Fruit fly (Drosophila melanogaster) Kc167 (cell line): ENCODE measurements around the gene Or1a.

Experiments
- Myc ChIP-seq: fragments of >200 bp; optimal IDR thresholded peaks from 2 replicates; lab custom pipeline; 2017; ENCODE audit warnings: missing external identifiers
- Sin3A ChIP-seq: fragments of >200 bp; optimal IDR thresholded peaks from 2 replicates; lab custom pipeline; 2018; ENCODE audit warnings: missing external identifiers
- h ChIP-seq: fragments of >200 bp; optimal IDR thresholded peaks from 3 replicates; lab custom pipeline; 2018; ENCODE audit warnings: missing external identifiers
- insv ChIP-seq: fragments of >200 bp; optimal IDR thresholded peaks from 3 replicates; lab custom pipeline; 2018; ENCODE audit warnings: missing external identifiers
- psq ChIP-seq: fragments of >200 bp; optimal IDR thresholded peaks from 2 replicates; lab custom pipeline; 2017; ENCODE audit warnings: missing external identifiers
- ttk ChIP-seq: sonication (Bioruptor generic); optimal IDR thresholded peaks from 2 replicates; lab custom pipeline; 2017; ENCODE audit warnings: missing external identifiers

Gene Or1a

DNA sequence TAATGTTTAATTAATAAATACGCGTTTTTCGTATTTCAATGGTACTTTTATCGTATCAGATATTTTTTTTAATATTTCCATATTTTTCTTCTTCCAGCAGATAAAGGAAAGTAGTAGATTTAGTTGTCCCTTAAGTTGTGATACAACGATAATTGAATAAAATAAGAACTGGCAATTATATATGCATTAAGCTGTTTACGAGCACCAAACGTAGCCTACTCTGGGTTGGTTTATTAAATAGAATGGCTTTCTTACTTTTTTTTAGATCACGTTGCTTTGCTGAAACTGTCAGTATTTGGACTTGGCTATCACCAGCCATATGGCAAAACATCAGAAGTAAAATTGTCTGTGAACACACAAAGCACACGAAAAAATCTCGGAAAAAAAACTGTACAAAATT is 7.5 kb upstream of the Or1a start, which contains the start of gene CG12470:
CG12470 (plus strand) TSS at position 301 of the 400 bp plus-strand sequence.
- TF ChIP-seq insv (lab: Kevin White, UChicago) = no peak
- TF ChIP-seq Myc (lab: Kevin White, UChicago) = no peak
- no peak for TF ChIP-seq psq
- no peak for TF ChIP-seq ttk (lab: Kevin White, UChicago)

dm6 chrX:311328-311727 is 3.6 kb upstream of the Or1a start:
- TF ChIP-seq insv (lab: Kevin White, UChicago) = no peak
- no peak for TF ChIP-seq Sin3A (lab: Kevin White, UChicago)
- no peak for TF ChIP-seq ttk (lab: Kevin White, UChicago)
- TF ChIP-seq h (lab: Kevin White, UChicago) = no peak
- no peak for TF ChIP-seq psq
- TF ChIP-seq Myc (lab: Kevin White, UChicago) = no peak

dm6 chrX:333942-334341 is 19.0 kb downstream of the Or1a start:
- TF ChIP-seq Myc (lab: Kevin White, UChicago) (no peak), psq (no peak), Sin3A (lab: Kevin White, UChicago) (no peak), insv (lab: Kevin White, UChicago) (no peak), ttk (lab: Kevin White, UChicago) (no peak), h (lab: Kevin White, UChicago) (no peak)

- TF ChIP-seq insv (lab: Kevin White, UChicago) (no peak), ttk (lab: Kevin White, UChicago) (no peak), h (lab: Kevin White, UChicago) (no peak), Sin3A (lab: Kevin White, UChicago) (no peak), Myc (lab: Kevin White, UChicago) (no peak), psq (no peak)
These were observed 19.8 kb downstream of the Or1a start for dm6 chrX:334624-335292.

DNA sequence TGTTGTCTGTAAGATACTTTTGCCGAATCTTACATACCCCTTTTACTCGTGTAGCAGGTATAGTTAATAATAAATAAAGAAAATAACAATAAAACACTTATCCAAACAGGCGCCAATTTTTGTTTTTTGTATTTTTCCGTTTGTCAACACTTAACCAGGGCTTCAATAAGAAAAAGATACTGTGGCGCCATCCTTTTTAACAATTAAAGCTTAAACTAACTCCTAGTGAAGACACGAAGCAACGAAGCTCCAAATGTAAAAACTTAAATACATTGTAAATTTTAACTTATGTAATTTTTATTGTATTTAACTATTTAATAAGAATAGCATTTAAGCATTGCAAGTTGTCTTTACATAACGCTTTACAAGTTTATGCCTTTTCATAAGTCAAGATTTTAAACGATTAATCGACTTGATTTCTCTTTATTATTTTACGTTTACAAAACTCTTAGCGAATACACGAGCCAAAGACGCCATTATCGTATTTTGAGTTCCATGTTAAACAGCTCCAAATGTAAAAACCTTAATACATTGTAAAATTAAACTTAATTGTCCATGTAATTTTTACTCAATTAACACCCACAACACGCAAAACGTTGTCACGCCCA is 21.8 kb downstream of the Or1a start:
- no peak for TF ChIP-seq ttk (lab: Kevin White, UChicago)
- no peak for TF ChIP-seq insv (lab: Kevin White, UChicago)
- TF ChIP-seq Myc (lab: Kevin White, UChicago) = no peak
- TF ChIP-seq h (lab: Kevin White, UChicago) = no peak
- no peak for TF ChIP-seq psq
- no peak for TF ChIP-seq Sin3A (lab: Kevin White, UChicago)

- TF ChIP-seq Myc (lab: Kevin White, UChicago) (no peak), insv (lab: Kevin White, UChicago) (no peak)
These were observed 23.2 kb downstream of the Or1a start for dm6 chrX:338123-338527.

dm6 chrX:339866-340571 is 25.1 kb downstream of the Or1a start:
- no peak for TF ChIP-seq psq
- no peak for TF ChIP-seq ttk (lab: Kevin White, UChicago)
- TF ChIP-seq h (lab: Kevin White, UChicago) = no peak

DNA sequence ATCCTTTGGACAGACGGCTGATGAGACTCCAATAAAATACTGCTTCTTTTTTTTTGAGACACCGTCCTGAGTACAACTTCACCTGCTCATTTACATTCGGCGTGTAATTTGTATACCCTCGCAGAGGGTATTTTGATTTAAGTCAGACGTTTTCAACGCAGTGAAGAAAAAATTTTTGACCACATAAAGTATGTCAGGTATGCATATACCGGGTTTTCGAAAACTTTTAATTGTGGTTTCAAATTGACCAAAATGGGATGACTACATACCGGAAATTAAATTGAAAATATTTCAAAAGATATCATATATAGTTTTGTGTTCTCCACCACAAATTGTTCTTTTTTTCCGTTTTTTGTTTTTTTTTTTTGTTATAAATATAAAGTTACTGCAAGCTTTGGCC is 25.9 kb downstream of the Or1a start:
- TF ChIP-seq Sin3A (lab: Kevin White, UChicago) (no peak), ttk (lab: Kevin White, UChicago) (no peak), Myc (lab: Kevin White, UChicago) (no peak), h (lab: Kevin White, UChicago) (no peak), insv (lab: Kevin White, UChicago) (no peak), psq (no peak)

DNA sequence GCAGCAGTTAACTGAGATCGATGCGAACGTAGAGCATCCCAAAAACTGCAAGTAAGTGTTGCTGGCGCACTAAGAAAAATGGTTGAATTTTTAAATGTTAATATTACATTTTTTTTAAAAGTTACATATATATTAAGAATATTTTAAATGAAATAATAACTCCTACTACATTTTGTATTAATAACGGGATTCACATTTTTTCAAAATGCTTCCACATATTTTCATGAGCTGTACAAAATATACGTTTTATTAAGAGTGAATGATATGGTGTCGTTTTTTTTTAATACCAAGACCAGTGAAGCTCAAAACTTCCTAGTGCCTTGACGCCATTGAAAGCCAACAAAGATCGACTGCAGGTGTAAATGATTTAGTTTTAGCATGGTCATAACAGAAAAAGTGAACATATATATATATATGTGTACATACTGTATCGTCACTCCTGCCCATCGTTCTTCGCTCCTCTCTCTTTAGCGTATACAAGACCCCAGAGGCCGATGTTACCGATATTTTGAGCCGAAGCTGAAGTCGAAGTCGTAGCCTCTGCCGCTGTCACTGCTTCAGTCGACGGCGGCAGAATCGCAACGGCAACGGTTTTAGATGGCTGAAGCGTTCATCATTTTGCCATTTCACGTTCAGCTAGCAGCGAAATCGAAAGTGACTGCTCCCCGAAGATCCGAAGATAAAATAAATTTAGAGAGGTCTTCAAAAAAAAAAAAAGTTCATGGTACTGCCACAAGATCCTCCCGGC is 27.7 kb downstream of the Or1a start:
- no peak for TF ChIP-seq Myc (lab: Kevin White, UChicago)
- no peak for TF ChIP-seq h (lab: Kevin White, UChicago)
- no peak for TF ChIP-seq ttk (lab: Kevin White, UChicago)
- TF ChIP-seq psq = no peak
- TF ChIP-seq Sin3A (lab: Kevin White, UChicago) = no peak
- no peak for TF ChIP-seq insv (lab: Kevin White, UChicago)

dm6 chrX:345246-345645 is 30.3 kb downstream of the Or1a start:
- TF ChIP-seq Myc (lab: Kevin White, UChicago) = no peak
- TF ChIP-seq ttk (lab: Kevin White, UChicago) = no peak
- TF ChIP-seq Sin3A (lab: Kevin White, UChicago) = no peak
- TF ChIP-seq insv (lab: Kevin White, UChicago) = no peak
- TF ChIP-seq psq = no peak
- no peak for TF ChIP-seq h (lab: Kevin White, UChicago)

dm6 chrX:350266-350665 is 35.3 kb downstream of the Or1a start, which contains the start of gene CG43181:
Gene CG43181, plus strand, starts transcription at chrX:350566.
- TF ChIP-seq insv (lab: Kevin White, UChicago) (no peak), psq (no peak), ttk (lab: Kevin White, UChicago) (no peak), Myc (lab: Kevin White, UChicago) (no peak), h (lab: Kevin White, UChicago) (no peak), Sin3A (lab: Kevin White, UChicago) (no peak)
